Worm (Caenorhabditis elegans) whole organism, young adult: ENCODE data around the gene F14H12.17.

ENCODE experiments used
- F39B2.1 ChIP-seq: fragments of 200-800 bp; sonication (Bioruptor generic); IDR thresholded peaks from 2 replicates; pipeline ENCODE4 v1.3.6; 2022; ENCODE audit warnings: missing genetic modification reagents, missing genetic modification characterization, missing compliant biosample characterization
- T26A5.8 ChIP-seq: sonication (generic microtip); optimal IDR thresholded peaks from 2 replicates; lab custom pipeline; 2016; ENCODE audit warnings: missing genetic modification characterization, missing compliant biosample characterization
- Y56A3A.18 ChIP-seq: fragments of 200-800 bp; sonication (Bioruptor generic); IDR thresholded peaks from 2 replicates; pipeline ENCODE4 v1.3.6; 2022; ENCODE audit warnings: missing genetic modification reagents, missing genetic modification characterization, missing compliant biosample characterization
- ZK185.1 ChIP-seq: sonication (generic microtip); optimal IDR thresholded peaks from 2 replicates; lab custom pipeline; 2016; ENCODE audit warnings: mild to moderate bottlenecking, missing genetic modification characterization, missing compliant biosample characterization; ENCODE audit not compliant: poor library complexity, severe bottlenecking
- ama-1 ChIP-seq, 3 experiments: fragments of 150-350 bp in 1 of 3; sonication (generic microtip) in 2 of 3; optimal IDR thresholded peaks; 2 replicates each; lab custom pipeline; 2014 to 2018; ENCODE audit warnings: missing biosample characterization in 2 of 3, missing genetic modification characterization in 2 of 3, missing genetic modification reagents in 2 of 3
- aptf-3 ChIP-seq: fragments of 200-800 bp; sonication (Bioruptor generic); IDR thresholded peaks from 2 replicates; pipeline ENCODE4 v1.3.6; 2022; ENCODE audit warnings: missing genetic modification characterization, missing compliant biosample characterization
- ceh-100 ChIP-seq: fragments of 200-800 bp; sonication (Bioruptor generic); IDR thresholded peaks from 2 replicates; pipeline ENCODE4 v1.3.6; 2022; ENCODE audit warnings: missing genetic modification reagents, missing genetic modification characterization, missing compliant biosample characterization
- ceh-27 ChIP-seq: fragments of 200-800 bp; sonication (Bioruptor generic); optimal IDR thresholded peaks from 2 replicates; lab custom pipeline; 2018; ENCODE audit warnings: mild to moderate bottlenecking, missing genetic modification characterization, moderate library complexity, missing compliant biosample characterization
- ceh-40 ChIP-seq: fragments of 200-800 bp; sonication (Bioruptor generic); IDR thresholded peaks from 2 replicates; pipeline ENCODE4 v1.3.6; 2022; ENCODE audit warnings: missing genetic modification characterization, missing compliant biosample characterization
- chd-7 ChIP-seq: sonication (generic microtip); optimal IDR thresholded peaks from 2 replicates; lab custom pipeline; 2016; ENCODE audit warnings: mild to moderate bottlenecking, missing genetic modification characterization, moderate library complexity, missing compliant biosample characterization
- die-1 ChIP-seq: sonication (generic microtip); optimal IDR thresholded peaks from 2 replicates; lab custom pipeline; 2016; ENCODE audit warnings: missing genotype, mild to moderate bottlenecking, missing genetic modification characterization, missing compliant biosample characterization
- dpff-1 ChIP-seq: sonication (generic microtip); optimal IDR thresholded peaks from 2 replicates; lab custom pipeline; 2017; ENCODE audit warnings: mild to moderate bottlenecking, missing genetic modification characterization, missing compliant biosample characterization
- egrh-3 ChIP-seq: fragments of 200-800 bp; sonication (Bioruptor generic); IDR thresholded peaks from 2 replicates; pipeline ENCODE4 v1.3.6; 2022; ENCODE audit warnings: missing genetic modification reagents, missing genetic modification characterization, missing compliant biosample characterization
- ets-4 ChIP-seq: fragments of 200-800 bp; sonication (Bioruptor generic); optimal IDR thresholded peaks from 2 replicates; lab custom pipeline; 2018; ENCODE audit warnings: mild to moderate bottlenecking, missing genetic modification characterization, missing compliant biosample characterization
- fkh-3 ChIP-seq: sonication (generic microtip); optimal IDR thresholded peaks from 2 replicates; lab custom pipeline; 2016; ENCODE audit warnings: mild to moderate bottlenecking, missing genetic modification characterization, missing compliant biosample characterization
- gei-17 ChIP-seq: fragments of 200-800 bp; sonication (Bioruptor generic); optimal IDR thresholded peaks from 2 replicates; lab custom pipeline; 2018; ENCODE audit warnings: mild to moderate bottlenecking, missing genetic modification characterization, missing compliant biosample characterization
- him-1 ChIP-seq: sonication (generic microtip); optimal IDR thresholded peaks from 2 replicates; lab custom pipeline; 2016; ENCODE audit warnings: missing genotype, missing genetic modification reagents, missing genetic modification characterization, missing compliant biosample characterization
- let-526 ChIP-seq: fragments of 200-800 bp; sonication (Bioruptor generic); IDR thresholded peaks from 2 replicates; pipeline ENCODE4 v1.3.6; 2022; ENCODE audit warnings: missing genetic modification reagents, missing genetic modification characterization, missing compliant biosample characterization
- let-607 ChIP-seq, 2 experiments: fragments of 200-800 bp in 1 of 2; sonication (Bioruptor generic) in 1 of 2; sonication (generic microtip) in 1 of 2; optimal IDR thresholded peaks; 2 replicates each; lab custom pipeline; 2016 to 2018; ENCODE audit warnings: mild to moderate bottlenecking in 2 of 2, missing compliant biosample characterization in 2 of 2, missing genetic modification characterization in 2 of 2, moderate library complexity in 2 of 2, missing genotype in 1 of 2
- lin-54 ChIP-seq: fragments of 200-800 bp; sonication (Bioruptor generic); optimal IDR thresholded peaks from 2 replicates; lab custom pipeline; 2018; ENCODE audit warnings: mild to moderate bottlenecking, missing genetic modification characterization, missing compliant biosample characterization
- madf-6 ChIP-seq: fragments of 200-800 bp; sonication (Bioruptor generic); IDR thresholded peaks from 2 replicates; pipeline ENCODE4 v1.3.6; 2022; ENCODE audit warnings: missing genetic modification reagents, missing genetic modification characterization, missing compliant biosample characterization
- madf-8 ChIP-seq: fragments of 200-800 bp; sonication (Bioruptor generic); conservative IDR thresholded peaks from 2 replicates; pipeline ENCODE4 v1.3.6; 2022; ENCODE audit warnings: missing genetic modification reagents, missing genetic modification characterization, missing compliant biosample characterization
- mel-28 ChIP-seq: sonication (generic microtip); optimal IDR thresholded peaks from 2 replicates; lab custom pipeline; 2016; ENCODE audit warnings: borderline replicate concordance, mild to moderate bottlenecking, missing genetic modification characterization, missing compliant biosample characterization
- nfya-2 ChIP-seq: fragments of 200-800 bp; sonication (Bioruptor generic); IDR thresholded peaks from 2 replicates; pipeline ENCODE4 v1.3.6; 2022; ENCODE audit warnings: missing genetic modification reagents, missing genetic modification characterization, missing compliant biosample characterization
- nhr-120 ChIP-seq: fragments of 200-800 bp; sonication (Bioruptor generic); IDR thresholded peaks from 2 replicates; pipeline ENCODE4 v1.3.6; 2022; ENCODE audit warnings: missing genetic modification characterization, missing compliant biosample characterization
- nhr-179 ChIP-seq: sonication (generic microtip); optimal IDR thresholded peaks from 2 replicates; lab custom pipeline; 2016; ENCODE audit warnings: mild to moderate bottlenecking, missing genetic modification characterization, missing compliant biosample characterization
- nhr-27 ChIP-seq: fragments of 200-800 bp; sonication (Bioruptor generic); optimal IDR thresholded peaks from 2 replicates; lab custom pipeline; 2018; ENCODE audit warnings: mild to moderate bottlenecking, missing genetic modification characterization, moderate library complexity, missing compliant biosample characterization
- repo-1 ChIP-seq: sonication (generic microtip); optimal IDR thresholded peaks from 2 replicates; lab custom pipeline; 2017; ENCODE audit warnings: mild to moderate bottlenecking, missing genetic modification characterization, missing compliant biosample characterization
- rpc-1 ChIP-seq, 2 experiments: fragments of 150-350 bp in 1 of 2; sonication (generic microtip) in 1 of 2; optimal IDR thresholded peaks; 2 replicates each; lab custom pipeline; 2014 to 2018; ENCODE audit warnings: missing biosample characterization in 1 of 2, missing genetic modification characterization in 1 of 2, missing genetic modification reagents in 1 of 2, missing genotype in 1 of 2
- sdz-38 ChIP-seq: sonication (generic microtip); optimal IDR thresholded peaks from 2 replicates; lab custom pipeline; 2016; ENCODE audit warnings: missing genotype, missing genetic modification characterization, missing compliant biosample characterization
- sptf-2 ChIP-seq: fragments of 200-800 bp; sonication (Bioruptor generic); optimal IDR thresholded peaks from 2 replicates; lab custom pipeline; 2018; ENCODE audit warnings: mild to moderate bottlenecking, missing genetic modification characterization, missing compliant biosample characterization
- tbp1 ChIP-seq: fragments of 200-800 bp; sonication (Bioruptor generic); optimal IDR thresholded peaks from 2 replicates; lab custom pipeline; 2018; ENCODE audit warnings: mild to moderate bottlenecking, missing genetic modification characterization, missing compliant biosample characterization
- tlf-1 ChIP-seq: fragments of 200-800 bp; sonication (Bioruptor generic); optimal IDR thresholded peaks from 2 replicates; lab custom pipeline; 2018; ENCODE audit warnings: mild to moderate bottlenecking, missing genetic modification characterization, missing compliant biosample characterization
- ztf-25 ChIP-seq: fragments of 200-800 bp; sonication (Bioruptor generic); IDR thresholded peaks from 2 replicates; pipeline ENCODE4 v1.3.6; 2022; ENCODE audit warnings: missing genetic modification reagents, missing genetic modification characterization, missing compliant biosample characterization
- ztf-26 ChIP-seq: sonication (generic microtip); optimal IDR thresholded peaks from 2 replicates; lab custom pipeline; 2017; ENCODE audit warnings: missing genetic modification characterization, missing compliant biosample characterization
- ztf-28 ChIP-seq: fragments of 200-800 bp; sonication (Bioruptor generic); IDR thresholded peaks from 2 replicates; pipeline ENCODE4 v1.3.6; 2022; ENCODE audit warnings: missing genetic modification reagents, missing genetic modification characterization, missing compliant biosample characterization

The F14H12.17 gene

ce11 chrX:4383316-4383936 is 20.3 kb upstream of the F14H12.17 start, which contains the start of gene lst-2 (continued):
- TF ChIP-seq repo-1 (tag; lab: Kevin White, UChicago) = no peak
- no peak for TF ChIP-seq ets-4 (GFP tag; lab: Kevin White, UChicago)
- no peak for TF ChIP-seq aptf-3
- no peak for TF ChIP-seq gei-17 (GFP tag; lab: Kevin White, UChicago)
- TF ChIP-seq dpff-1 (tag; lab: Kevin White, UChicago) = no peak
- TF ChIP-seq nfya-2 = no peak
- no peak for TF ChIP-seq nhr-27 (tag; lab: Kevin White, UChicago)
- peak; percentile 90; the same call in 1 of the 2 replicates for TF ChIP-seq egrh-3 (GFP tag; lab: Robert Waterston, UW)
- no peak for TF ChIP-seq T26A5.8 (tag; lab: Kevin White, UChicago)
- no peak for TF ChIP-seq Y56A3A.18 (GFP tag; lab: Robert Waterston, UW)
- TF ChIP-seq fkh-3 (tag; lab: Kevin White, UChicago) = no peak

ce11 chrX:4377689-4378088 is 14.6 kb upstream of the F14H12.17 start, which contains the start of gene R160.12:
R160.12 (minus strand) TSS chrX:4377789.
- TF ChIP-seq ZK185.1 (tag; lab: Kevin White, UChicago) = no peak

- TF ChIP-seq aptf-3 = no peak
- TF ChIP-seq nhr-120 = no peak
- no peak for TF ChIP-seq die-1 (tag; lab: Kevin White, UChicago)
- TF ChIP-seq ceh-100 (GFP tag; lab: Robert Waterston, UW) = no peak
- TF ChIP-seq mel-28 = no peak
- no peak for TF ChIP-seq chd-7 (tag; lab: Kevin White, UChicago)
- TF ChIP-seq let-607 (tag; optimal IDR thresholded peaks at IDR 0.05; lab: Kevin White, UChicago) = no peak
- no peak for TF ChIP-seq sdz-38 (tag; lab: Kevin White, UChicago)
- no peak for TF ChIP-seq F39B2.1 (GFP tag; lab: Robert Waterston, UW)
- TF ChIP-seq ztf-25 (GFP tag; lab: Robert Waterston, UW) = no peak
- TF ChIP-seq rpc-1 (optimal IDR thresholded peaks at IDR 0.05; lab: Kevin White, UChicago) = no peak
- no peak for TF ChIP-seq rpc-1 (tag; optimal IDR thresholded peaks at IDR 0.05; lab: Kevin White, UChicago)
- TF ChIP-seq lin-54 = no peak
- no peak for TF ChIP-seq ztf-28 (GFP tag; lab: Robert Waterston, UW)
- no peak for TF ChIP-seq tbp1 (GFP tag; lab: Kevin White, UChicago)
- no peak for TF ChIP-seq tlf-1
- no peak for TF ChIP-seq ceh-27 (GFP tag; lab: Kevin White, UChicago)
- TF ChIP-seq ztf-26 (tag; lab: Kevin White, UChicago) = no peak
- TF ChIP-seq madf-6 (GFP tag; lab: Robert Waterston, UW) = no peak
- no peak for TF ChIP-seq nhr-179 (tag; lab: Kevin White, UChicago)
- TF ChIP-seq, all 124 proteins: peak for 0
Measured at ce11 chrX:4376801-4377200, 13.7 kb upstream of the F14H12.17 start, which contains the start of gene R160.2. R160.2 (minus strand) TSS chrX:4376901.

ce11 chrX:4373123-4373522 is 10.0 kb upstream of the F14H12.17 start, which contains the start of gene R160.6:
R160.6 (minus strand) TSS chrX:4373223.
- TF ChIP-seq ceh-40 (GFP tag; lab: Robert Waterston, UW) (no peak), madf-8 (no peak), nhr-120 (no peak), ama-1 (optimal IDR thresholded peaks at IDR 0.05; lab: Kevin White, UChicago) (no peak), ama-1 (GFP tag; optimal IDR thresholded peaks at IDR 0.05; lab: Kevin White, UChicago) (no peak), him-1 (tag; lab: Kevin White, UChicago) (no peak), let-526 (no peak), tlf-1 (no peak), sptf-2 (GFP tag; lab: Kevin White, UChicago) (no peak)
- TF ChIP-seq, all 124 proteins: peak for 0
